Worm (Caenorhabditis elegans) whole organism, mixed stage, embryonic: Measurements from ENCODE around the gene Y62H9A.16.

Experiments used
- ces-1 ChIP-seq: fragments of 150-350 bp; optimal IDR thresholded peaks from 2 replicates; lab custom pipeline; 2014; ENCODE audit warnings: missing biosample characterization, missing genetic modification reagents, missing genetic modification characterization
- lin-13 ChIP-seq: fragments of 150-350 bp; optimal IDR thresholded peaks from 2 replicates; lab custom pipeline; 2014; ENCODE audit warnings: missing biosample characterization, missing genetic modification characterization
- lin-32 ChIP-seq: fragments of 200-800 bp; sonication (Bioruptor generic); optimal IDR thresholded peaks from 2 replicates; lab custom pipeline; 2018; ENCODE audit warnings: mild to moderate bottlenecking, missing genetic modification characterization, missing compliant biosample characterization
- mep-1 ChIP-seq: fragments of 150-350 bp; optimal IDR thresholded peaks from 2 replicates; lab custom pipeline; 2017; ENCODE audit warnings: missing biosample characterization, missing genetic modification reagents, missing genetic modification characterization, inconsistent platforms
- mls-2 ChIP-seq: sonication (generic microtip); optimal IDR thresholded peaks from 2 replicates; lab custom pipeline; 2016; ENCODE audit warnings: mild to moderate bottlenecking, missing genetic modification characterization, moderate library complexity, missing compliant biosample characterization
- nhr-237 ChIP-seq: fragments of 150-350 bp; optimal IDR thresholded peaks from 2 replicates; lab custom pipeline; 2014; ENCODE audit warnings: missing biosample characterization, missing genetic modification characterization
- nhr-76 ChIP-seq: sonication (generic microtip); optimal IDR thresholded peaks from 2 replicates; lab custom pipeline; 2017; ENCODE audit warnings: missing biosample characterization, missing genetic modification characterization
- pha-4 ChIP-seq: fragments of 150-350 bp; optimal IDR thresholded peaks from 2 replicates; lab custom pipeline; 2018; ENCODE audit warnings: missing biosample characterization, missing genetic modification reagents, missing genetic modification characterization
- sem-2 ChIP-seq: fragments of 200-800 bp; sonication (Bioruptor generic); optimal IDR thresholded peaks from 2 replicates; lab custom pipeline; 2018; ENCODE audit warnings: mild to moderate bottlenecking, missing genetic modification characterization, missing compliant biosample characterization
- snpc-4 ChIP-seq: fragments of 150-350 bp; optimal IDR thresholded peaks from 2 replicates; lab custom pipeline; 2014; ENCODE audit warnings: missing biosample characterization, missing genetic modification characterization
- sptf-1 ChIP-seq: sonication (generic microtip); optimal IDR thresholded peaks from 2 replicates; lab custom pipeline; 2017; ENCODE audit warnings: mild to moderate bottlenecking, missing genetic modification characterization, moderate library complexity, missing compliant biosample characterization
- unc-39 ChIP-seq: fragments of 150-350 bp; optimal IDR thresholded peaks from 2 replicates; lab custom pipeline; 2014; ENCODE audit warnings: missing biosample characterization, missing genetic modification characterization
- zip-8 ChIP-seq: fragments of 150-350 bp; optimal IDR thresholded peaks from 2 replicates; lab custom pipeline; 2014; ENCODE audit warnings: missing biosample characterization, missing genetic modification characterization
- ztf-11 ChIP-seq: fragments of 150-350 bp; optimal IDR thresholded peaks from 2 replicates; lab custom pipeline; 2014; ENCODE audit warnings: missing biosample characterization, missing genetic modification characterization

DNA sequence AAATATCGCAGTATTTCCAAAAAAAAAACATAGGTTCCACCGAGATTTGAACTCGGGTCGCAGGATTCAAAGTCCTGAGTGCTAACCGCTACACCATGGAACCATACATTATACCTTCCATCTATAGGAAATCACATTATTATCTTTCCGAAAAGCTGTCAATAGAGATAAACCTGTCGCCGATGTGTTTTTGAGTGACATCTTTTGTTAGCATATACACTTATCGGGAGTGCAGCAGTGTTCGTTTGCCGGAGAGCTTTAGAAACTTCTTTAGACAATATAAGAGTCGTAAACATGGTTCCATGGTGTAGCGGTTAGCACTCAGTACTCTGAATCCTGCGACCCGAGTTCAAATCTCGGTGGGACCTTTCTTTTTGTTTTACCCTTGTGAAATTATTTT lies 45.9 kb upstream of the Y62H9A.16 start:
- no peak for TF ChIP-seq lin-13 (tag; lab: Kevin White, UChicago)
- no peak for TF ChIP-seq ztf-11 (tag; lab: Kevin White, UChicago)
- TF ChIP-seq nhr-76 (tag; lab: Kevin White, UChicago): no peak
- no peak for TF ChIP-seq nhr-237
- TF ChIP-seq ces-1: no peak
- no peak for TF ChIP-seq zip-8
- no peak for TF ChIP-seq snpc-4 (tag; lab: Kevin White, UChicago)
- TF ChIP-seq sem-2: no peak
- TF ChIP-seq pha-4 (tag; lab: Kevin White, UChicago): no peak
- TF ChIP-seq unc-39: no peak
- TF ChIP-seq sptf-1 (tag; lab: Kevin White, UChicago): no peak
- TF ChIP-seq mls-2 (tag; lab: Kevin White, UChicago): no peak
- no peak for TF ChIP-seq mep-1 (tag; lab: Kevin White, UChicago)
- TF ChIP-seq lin-32 (GFP tag; lab: Kevin White, UChicago): no peak
